Worm (Caenorhabditis elegans): ENCODE results near the gene lipl-2.

ce11 chrV:9771311-9771710 is 20.1 kb upstream of the lipl-2 start:
- TF ChIP-seq nhr-28 (tag; optimal IDR thresholded peaks at IDR 0.05) (no peak), lin-13 (tag; optimal IDR thresholded peaks at IDR 0.05) (no peak), elt-1 (tag; optimal IDR thresholded peaks at IDR 0.05; ENCODE audit: borderline replicate concordance, insufficient read depth) (no peak), snpc-4 (tag; optimal IDR thresholded peaks at IDR 0.05) (no peak), ztf-11 (tag; optimal IDR thresholded peaks at IDR 0.05) (no peak), pha-4 (tag; optimal IDR thresholded peaks at IDR 0.05) (no peak), lsy-2 (tag; optimal IDR thresholded peaks at IDR 0.05) (no peak), ceh-83 (GFP tag; optimal IDR thresholded peaks at IDR 0.05) (no peak), elt-3 (tag; optimal IDR thresholded peaks at IDR 0.05) (no peak), mls-2 (tag; optimal IDR thresholded peaks at IDR 0.05) (no peak), nhr-76 (tag; optimal IDR thresholded peaks at IDR 0.05) (no peak), blmp-1 (tag; optimal IDR thresholded peaks at IDR 0.05) (no peak), ceh-39 (tag; optimal IDR thresholded peaks at IDR 0.05) (no peak)

Measured in whole organism, mixed stage, embryonic.